Fruit fly (Drosophila melanogaster) whole organism, embryonic: ENCODE data around the gene CG15034.

Source experiments
- B-H2 ChIP-seq: fragments of 200-800 bp; sonication (Bioruptor generic); optimal IDR thresholded peaks from 2 replicates; lab custom pipeline; 2018; ENCODE audit warnings: missing biosample characterization, mild to moderate bottlenecking, missing genetic modification characterization
- C15 ChIP-seq: fragments of 200-800 bp; sonication (Bioruptor generic); IDR thresholded peaks from 3 replicates; pipeline ENCODE4 v1.3.6; 2022; ENCODE audit warnings: missing biosample characterization, missing genetic modification characterization
- CG10431 ChIP-seq: fragments of 200-800 bp; sonication (Bioruptor generic); optimal IDR thresholded peaks from 3 replicates; lab custom pipeline; 2018; ENCODE audit warnings: missing biosample characterization, mild to moderate bottlenecking, missing genetic modification characterization
- CG12391 ChIP-seq: fragments of 200-800 bp; sonication (Bioruptor generic); optimal IDR thresholded peaks from 3 replicates; lab custom pipeline; 2018; ENCODE audit warnings: missing biosample characterization, mild to moderate bottlenecking, missing genetic modification characterization, moderate library complexity
- CG12744 ChIP-seq: fragments of 200-800 bp; sonication (Bioruptor generic); optimal IDR thresholded peaks from 2 replicates; lab custom pipeline; 2016; ENCODE audit warnings: missing biosample characterization, missing genetic modification characterization
- CG14710 ChIP-seq: fragments of 200-800 bp; sonication (Bioruptor generic); optimal IDR thresholded peaks from 3 replicates; lab custom pipeline; 2019; ENCODE audit warnings: missing biosample characterization, mild to moderate bottlenecking, missing genetic modification characterization, moderate library complexity
- CG1603 ChIP-seq: fragments of 200-800 bp; sonication (Bioruptor generic); optimal IDR thresholded peaks from 2 replicates; lab custom pipeline; 2019; ENCODE audit warnings: missing biosample characterization, mild to moderate bottlenecking, missing genetic modification characterization, moderate library complexity
- CG1647 ChIP-seq: fragments of 200-800 bp; sonication (Bioruptor generic); optimal IDR thresholded peaks from 3 replicates; lab custom pipeline; 2016; ENCODE audit warnings: missing biosample characterization, missing genetic modification characterization
- CG17802 ChIP-seq: fragments of 200-800 bp; sonication (Bioruptor generic); optimal IDR thresholded peaks from 2 replicates; lab custom pipeline; 2018; ENCODE audit warnings: missing biosample characterization, mild to moderate bottlenecking, missing genetic modification characterization, moderate library complexity
- CG2120 ChIP-seq: fragments of 200-800 bp; sonication (Bioruptor generic); optimal IDR thresholded peaks from 3 replicates; lab custom pipeline; 2016; ENCODE audit warnings: missing biosample characterization, missing genetic modification characterization
- CG6272 ChIP-seq: fragments of 200-800 bp; sonication (Bioruptor generic); IDR thresholded peaks from 2 replicates; pipeline ENCODE4 v1.3.6; 2022; ENCODE audit warnings: missing biosample characterization, missing genetic modification characterization
- CG6765 ChIP-seq: fragments of 200-800 bp; sonication (Bioruptor generic); optimal IDR thresholded peaks from 3 replicates; lab custom pipeline; 2017; ENCODE audit warnings: missing biosample characterization, mild to moderate bottlenecking, missing genetic modification characterization
- CG6854 ChIP-seq: fragments of 200-800 bp; sonication (Bioruptor generic); optimal IDR thresholded peaks from 3 replicates; lab custom pipeline; 2017; ENCODE audit warnings: missing biosample characterization, mild to moderate bottlenecking, missing genetic modification characterization
- CG7271 ChIP-seq: fragments of 200-800 bp; sonication (Bioruptor generic); optimal IDR thresholded peaks from 2 replicates; lab custom pipeline; 2018; ENCODE audit warnings: missing biosample characterization, mild to moderate bottlenecking, missing genetic modification characterization, moderate library complexity
- CG9609 ChIP-seq: fragments of 200-800 bp; sonication (Bioruptor generic); optimal IDR thresholded peaks from 3 replicates; lab custom pipeline; 2016; ENCODE audit warnings: missing biosample characterization, missing genetic modification characterization
- CG9932 ChIP-seq: fragments of 200-800 bp; sonication (Bioruptor generic); IDR thresholded peaks from 2 replicates; pipeline ENCODE4 v1.3.6; 2022; ENCODE audit warnings: missing biosample characterization, missing genetic modification characterization
- D ChIP-seq, 2 experiments: fragments of 200-800 bp in 1 of 2; fragments of >200 bp in 1 of 2; sonication (Bioruptor generic) in 1 of 2; optimal IDR thresholded peaks; 2 replicates in 1 of 2; 3 replicates in 1 of 2; lab custom pipeline; 2017; ENCODE audit warnings: mild to moderate bottlenecking in 1 of 2, missing biosample characterization in 1 of 2, missing genetic modification characterization in 1 of 2, missing genetic modification reagents in 1 of 2
- Doc3 ChIP-seq: fragments of 200-800 bp; sonication (Bioruptor generic); IDR thresholded peaks from 3 replicates; pipeline ENCODE4 v1.3.6; 2022; ENCODE audit warnings: missing biosample characterization, missing genetic modification characterization; ENCODE audit not compliant: partially characterized antibody
- Ets65A ChIP-seq: fragments of 200-800 bp; sonication (Bioruptor generic); peaks from one replicate; lab custom pipeline; 2016; ENCODE audit warnings: missing biosample characterization, missing genetic modification characterization
- Hr51 ChIP-seq, 2 experiments: fragments of 200-800 bp; sonication (Bioruptor generic); optimal IDR thresholded peaks; 2 replicates in 1 of 2; 3 replicates in 1 of 2; lab custom pipeline; 2016 to 2018; ENCODE audit warnings: missing biosample characterization in 2 of 2, missing genetic modification characterization in 2 of 2, mild to moderate bottlenecking in 1 of 2, moderate library complexity in 1 of 2
- Neu2 ChIP-seq: fragments of 200-800 bp; sonication (Bioruptor generic); optimal IDR thresholded peaks from 3 replicates; lab custom pipeline; 2016; ENCODE audit warnings: missing biosample characterization, missing genetic modification characterization, borderline replicate concordance
- Poxn ChIP-seq: fragments of 200-800 bp; sonication (Bioruptor generic); IDR thresholded peaks from 2 replicates; pipeline ENCODE4 v1.3.6; 2022; ENCODE audit warnings: missing biosample characterization, missing genetic modification characterization
- Sox100B ChIP-seq: fragments of 200-800 bp; sonication (Bioruptor generic); optimal IDR thresholded peaks from 3 replicates; lab custom pipeline; 2018; ENCODE audit warnings: missing biosample characterization, mild to moderate bottlenecking, missing genetic modification characterization
- Usf ChIP-seq: fragments of 200-800 bp; sonication (Bioruptor generic); optimal IDR thresholded peaks from 2 replicates; lab custom pipeline; 2017; ENCODE audit warnings: missing genotype, missing biosample characterization, missing genetic modification characterization
- Xbp1 ChIP-seq: fragments of 200-800 bp; sonication (Bioruptor generic); optimal IDR thresholded peaks from 3 replicates; lab custom pipeline; 2016; ENCODE audit warnings: missing biosample characterization, mild to moderate bottlenecking, missing genetic modification characterization
- bab2 ChIP-seq: fragments of 200-800 bp; sonication (Bioruptor generic); optimal IDR thresholded peaks from 2 replicates; lab custom pipeline; 2016; ENCODE audit warnings: missing biosample characterization, missing genetic modification characterization
- dan ChIP-seq: fragments of 200-800 bp; sonication (Bioruptor generic); IDR thresholded peaks from 2 replicates; pipeline ENCODE4 v1.3.6; 2022; ENCODE audit warnings: missing biosample characterization, missing genetic modification characterization
- dmrt11E ChIP-seq: fragments of 200-800 bp; sonication (Bioruptor generic); optimal IDR thresholded peaks from 3 replicates; lab custom pipeline; 2018; ENCODE audit warnings: missing biosample characterization, mild to moderate bottlenecking, missing genetic modification characterization, moderate library complexity
- esg ChIP-seq: fragments of 200-800 bp; sonication (Bioruptor generic); conservative IDR thresholded peaks from 2 replicates; pipeline ENCODE4 v1.3.6; 2022; ENCODE audit warnings: missing biosample characterization, missing genetic modification characterization
- lab ChIP-seq: fragments of 200-800 bp; sonication (Bioruptor generic); optimal IDR thresholded peaks from 3 replicates; lab custom pipeline; 2017; ENCODE audit warnings: missing biosample characterization, missing genetic modification characterization, mild to moderate bottlenecking, moderate library complexity, missing genetic modification reagents
- prd ChIP-seq, 3 experiments: fragments of >200 bp in 2 of 3; fragments of 200-800 bp in 1 of 3; sonication (Bioruptor generic) in 1 of 3; optimal IDR thresholded peaks in 2 of 3; IDR thresholded peaks in 1 of 3; 2 replicates in 2 of 3; 3 replicates in 1 of 3; pipeline versions ENCODE4 v1.3.6 to Lab custom; 2017 to 2022; ENCODE audit warnings: missing biosample characterization in 1 of 3, missing genetic modification characterization in 1 of 3
- sens ChIP-seq: fragments of 200-800 bp; sonication (Bioruptor generic); peaks from one replicate; lab custom pipeline; 2016; ENCODE audit warnings: missing biosample characterization, missing genetic modification characterization
- stc ChIP-seq: fragments of 200-800 bp; sonication (Bioruptor generic); IDR thresholded peaks from 2 replicates; pipeline ENCODE4 v1.3.6; 2022; ENCODE audit warnings: missing biosample characterization, missing genetic modification characterization
- wek ChIP-seq: fragments of 200-800 bp; sonication (Bioruptor generic); optimal IDR thresholded peaks from 3 replicates; lab custom pipeline; 2018; ENCODE audit warnings: missing biosample characterization, mild to moderate bottlenecking, missing genetic modification characterization, moderate library complexity

Gene CG15034

DNA sequence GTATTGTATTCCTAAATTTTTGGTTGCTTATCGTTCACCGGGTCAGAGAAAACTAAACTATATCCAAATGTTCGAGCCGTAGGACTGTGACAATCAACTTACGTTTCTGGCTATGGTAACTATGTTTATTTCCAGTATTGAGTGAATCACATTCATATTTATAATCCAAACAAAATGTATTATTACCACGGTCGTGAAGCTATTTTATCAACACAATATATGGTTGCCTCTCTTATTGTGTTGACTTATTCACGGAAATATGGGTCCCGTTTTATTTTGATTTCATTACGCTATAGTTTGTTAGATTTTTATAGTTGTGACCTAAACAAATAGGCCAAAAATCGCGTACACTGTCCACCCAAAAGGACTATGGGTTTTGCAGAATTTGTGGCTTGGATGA is at the start of gene CG15034:
CG15034 (minus strand) TSS at position 101 of the 400 bp plus-strand sequence.
- TF ChIP-seq CG14710 (no peak), wek (GFP tag; lab: Kevin White, UChicago) (no peak), CG1603 (tag; lab: Kevin White, UChicago) (no peak), CG10431 (no peak), Neu2 (GFP tag; lab: Kevin White, UChicago) (no peak), dan (GFP tag; lab: Robert Waterston, UW) (no peak), CG9932 (GFP tag; lab: Robert Waterston, UW) (no peak), bab2 (GFP tag; lab: Kevin White, UChicago) (no peak), Poxn (GFP tag; lab: Robert Waterston, UW) (no peak), CG7271 (tag; lab: Kevin White, UChicago) (no peak), CG1647 (GFP tag; lab: Kevin White, UChicago) (no peak), Sox100B (no peak)
- TF ChIP-seq, all 482 proteins: peak for 0

DNA sequence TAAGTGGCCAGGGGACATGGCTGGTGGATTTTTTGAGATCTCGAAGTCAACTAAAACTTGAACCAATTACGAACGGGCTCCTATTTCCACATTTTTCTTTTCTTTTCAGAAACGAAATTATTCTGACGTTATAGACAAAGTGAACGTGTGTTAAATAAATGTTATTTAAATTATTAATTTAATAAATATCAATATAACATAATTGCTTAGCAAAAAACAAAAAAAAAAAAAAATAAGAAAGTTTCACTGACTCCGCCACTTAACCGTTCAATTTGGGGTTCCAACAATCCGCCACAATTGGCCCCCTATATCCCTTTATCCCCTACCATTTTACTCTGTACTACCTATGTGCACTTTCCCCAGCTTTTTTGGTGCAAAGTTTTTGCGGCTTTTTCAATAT is 35.6 kb upstream of the CG15034 start, which contains the start of gene CG42781:
CG42781 (minus strand) TSS at position 101 of the 400 bp plus-strand sequence.
- TF ChIP-seq CG6272 = no peak
- TF ChIP-seq Doc3 (GFP tag; lab: Robert Waterston, UW) = no peak
- no peak for TF ChIP-seq Hr51 (GFP tag; optimal IDR thresholded peaks at IDR 0.05; lab: Kevin White, UChicago)
- TF ChIP-seq B-H2 (GFP tag; lab: Kevin White, UChicago) = no peak
- no peak for TF ChIP-seq CG2120
- no peak for TF ChIP-seq CG17802 (tag; lab: Kevin White, UChicago)
- TF ChIP-seq CG6854 (GFP tag; lab: Kevin White, UChicago) = no peak
- no peak for TF ChIP-seq Xbp1 (GFP tag; lab: Kevin White, UChicago)
- TF ChIP-seq CG12744 (GFP tag; lab: Kevin White, UChicago) = no peak
- no peak for TF ChIP-seq C15 (GFP tag; lab: Robert Waterston, UW)
- TF ChIP-seq esg (GFP tag; lab: Robert Waterston, UW) = no peak
- TF ChIP-seq CG12391 (tag; lab: Kevin White, UChicago) = no peak
- TF ChIP-seq CG6765 = no peak
- no peak for TF ChIP-seq stc (GFP tag; lab: Robert Waterston, UW)
- TF ChIP-seq lab = no peak

DNA sequence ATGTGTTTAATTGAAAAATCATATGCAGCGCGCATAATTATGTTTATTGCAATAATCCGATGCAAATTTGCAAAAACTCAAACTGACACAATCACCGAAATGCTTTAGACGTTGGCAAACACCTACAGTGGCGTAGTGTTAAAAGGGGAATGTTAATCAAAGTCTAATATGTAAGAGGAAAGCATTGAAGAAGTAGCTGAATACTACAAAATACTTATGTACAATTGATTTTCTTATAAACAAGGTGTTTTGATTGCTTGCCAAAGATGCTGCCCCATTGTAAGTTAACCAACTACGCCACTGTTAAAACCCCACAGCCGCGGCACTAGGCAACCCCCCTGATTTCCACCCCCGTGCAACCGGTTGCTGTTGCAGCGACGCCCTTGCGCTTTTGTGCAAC is 32.3 kb upstream of the CG15034 start:
- TF ChIP-seq CG9609 (GFP tag; lab: Kevin White, UChicago) (no peak), D (optimal IDR thresholded peaks at IDR 0.05; lab: Kevin White, UChicago) (no peak), D (GFP tag; optimal IDR thresholded peaks at IDR 0.05; lab: Kevin White, UChicago) (no peak), sens (GFP tag; lab: Kevin White, UChicago) (peak; percentile 43), dmrt11E (tag; lab: Kevin White, UChicago) (peak; percentile 14), prd (optimal IDR thresholded peaks at IDR 0.05; lab: Kevin White, UChicago) (no peak), prd (GFP tag; IDR thresholded peaks at IDR 0.05; lab: Robert Waterston, UW) (0 out of 3 replicates have a peak, but pooled peaks have one; percentile 12), CG1603 (tag; lab: Kevin White, UChicago) (peak; percentile 14)

DNA sequence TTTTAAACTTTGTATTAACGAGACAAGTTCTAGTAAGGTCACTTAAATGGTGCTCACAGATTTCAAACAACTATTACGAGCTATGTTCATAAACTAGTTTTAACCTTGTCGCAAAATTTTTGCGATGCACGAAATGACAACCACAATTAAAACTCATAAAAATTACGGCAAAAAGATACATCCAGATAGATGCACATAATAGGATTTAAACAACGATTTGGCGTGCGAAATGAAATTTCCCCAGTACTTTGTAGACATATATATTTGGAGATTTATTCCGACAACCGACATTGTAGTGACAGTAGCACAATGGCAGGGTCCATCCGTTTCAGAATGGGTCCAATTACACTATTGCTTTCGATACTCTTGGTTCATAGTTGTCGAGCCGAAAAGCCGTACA is 30.5 kb upstream of the CG15034 start, which contains the start of gene CheA7a:
CheA7a (plus strand) TSS at position 301 of the 400 bp plus-strand sequence.
- TF ChIP-seq Ets65A (GFP tag; lab: Kevin White, UChicago) = peak; percentile 77
- TF ChIP-seq Sox100B = no peak
- no peak for TF ChIP-seq Usf (GFP tag; lab: Kevin White, UChicago)
